Fruit fly (Drosophila melanogaster) whole organism, embryonic: Measurements from ENCODE around the gene alien.

Experiments
- Antp ChIP-seq: fragments of 200-800 bp; sonication (Bioruptor generic); optimal IDR thresholded peaks from 3 replicates; lab custom pipeline; 2016; ENCODE audit warnings: missing biosample characterization, missing genetic modification characterization
- CG10209 ChIP-seq: fragments of 200-800 bp; sonication (Bioruptor generic); optimal IDR thresholded peaks from 3 replicates; lab custom pipeline; 2017; ENCODE audit warnings: missing biosample characterization, mild to moderate bottlenecking, missing genetic modification characterization, missing genetic modification reagents
- CG10543 ChIP-seq: fragments of 200-800 bp; sonication (Bioruptor generic); optimal IDR thresholded peaks from 3 replicates; lab custom pipeline; 2017; ENCODE audit warnings: missing biosample characterization, mild to moderate bottlenecking, missing genetic modification characterization, moderate library complexity
- CG10959 ChIP-seq: fragments of 200-800 bp; sonication (Bioruptor generic); IDR thresholded peaks from 2 replicates; pipeline ENCODE4 v1.3.6; 2022; ENCODE audit warnings: missing biosample characterization, missing genetic modification characterization
- CG12219 ChIP-seq: fragments of 200-800 bp; sonication (Bioruptor generic); optimal IDR thresholded peaks from 3 replicates; lab custom pipeline; 2018; ENCODE audit warnings: missing biosample characterization, mild to moderate bottlenecking, missing genetic modification characterization
- CG1233 ChIP-seq: fragments of 200-800 bp; sonication (Bioruptor generic); optimal IDR thresholded peaks from 4 replicates; lab custom pipeline; 2018; ENCODE audit warnings: missing biosample characterization, mild to moderate bottlenecking, missing genetic modification characterization
- CG13287 ChIP-seq: fragments of 200-800 bp; sonication (Bioruptor generic); IDR thresholded peaks from 2 replicates; pipeline ENCODE4 v1.3.6; 2022; ENCODE audit warnings: missing biosample characterization, missing genetic modification characterization; ENCODE audit not compliant: partially characterized antibody
- CG13296 ChIP-seq: fragments of 200-800 bp; sonication (Bioruptor generic); optimal IDR thresholded peaks from 3 replicates; lab custom pipeline; 2018; ENCODE audit warnings: missing biosample characterization, mild to moderate bottlenecking, missing genetic modification characterization
- CG14667 ChIP-seq: fragments of 200-800 bp; sonication (Bioruptor generic); IDR thresholded peaks from 2 replicates; pipeline ENCODE4 v1.3.6; 2022; ENCODE audit warnings: missing biosample characterization, missing genetic modification characterization
- CG1529 ChIP-seq: fragments of 200-800 bp; sonication (Bioruptor generic); optimal IDR thresholded peaks from 3 replicates; lab custom pipeline; 2018; ENCODE audit warnings: missing biosample characterization, missing genetic modification characterization
- CG16863 ChIP-seq: fragments of 200-800 bp; sonication (Bioruptor generic); optimal IDR thresholded peaks from 3 replicates; lab custom pipeline; 2016; ENCODE audit warnings: missing biosample characterization, missing genetic modification characterization
- CG18619 ChIP-seq: fragments of 200-800 bp; sonication (Bioruptor generic); optimal IDR thresholded peaks from 3 replicates; lab custom pipeline; 2017; ENCODE audit warnings: missing biosample characterization, mild to moderate bottlenecking, missing genetic modification characterization
- CG2120 ChIP-seq: fragments of 200-800 bp; sonication (Bioruptor generic); optimal IDR thresholded peaks from 3 replicates; lab custom pipeline; 2016; ENCODE audit warnings: missing biosample characterization, missing genetic modification characterization
- CG3065 ChIP-seq: fragments of 200-800 bp; sonication (Bioruptor generic); optimal IDR thresholded peaks from 2 replicates; lab custom pipeline; 2016; ENCODE audit warnings: missing biosample characterization, missing genetic modification characterization
- CG31224 ChIP-seq: fragments of 200-800 bp; sonication (Bioruptor generic); IDR thresholded peaks from 2 replicates; pipeline ENCODE4 v1.3.6; 2022; ENCODE audit warnings: missing biosample characterization, missing genetic modification characterization
- CG31388 ChIP-seq: fragments of 200-800 bp; sonication (Bioruptor generic); optimal IDR thresholded peaks from 2 replicates; lab custom pipeline; 2016; ENCODE audit warnings: missing biosample characterization, missing genetic modification characterization
- CG5245 ChIP-seq: fragments of 200-800 bp; sonication (Bioruptor generic); optimal IDR thresholded peaks from 3 replicates; lab custom pipeline; 2016; ENCODE audit warnings: missing biosample characterization, missing genetic modification characterization
- CG6765 ChIP-seq: fragments of 200-800 bp; sonication (Bioruptor generic); optimal IDR thresholded peaks from 3 replicates; lab custom pipeline; 2017; ENCODE audit warnings: missing biosample characterization, mild to moderate bottlenecking, missing genetic modification characterization
- CG7963 ChIP-seq: fragments of 200-800 bp; sonication (Bioruptor generic); IDR thresholded peaks from 3 replicates; pipeline ENCODE4 v1.3.6; 2022; ENCODE audit warnings: missing biosample characterization, missing genetic modification characterization; ENCODE audit not compliant: partially characterized antibody
- CkIIα-i1 ChIP-seq: fragments of 200-800 bp; sonication (Bioruptor generic); IDR thresholded peaks from 2 replicates; pipeline ENCODE4 v1.3.6; 2022; ENCODE audit warnings: missing biosample characterization, missing genetic modification characterization
- CoRest ChIP-seq: fragments of 200-800 bp; sonication (Bioruptor generic); optimal IDR thresholded peaks from 3 replicates; lab custom pipeline; 2018; ENCODE audit warnings: missing biosample characterization, mild to moderate bottlenecking, missing genetic modification characterization, moderate library complexity
- Dip2 ChIP-seq: fragments of 200-800 bp; sonication (Bioruptor generic); IDR thresholded peaks from 2 replicates; pipeline ENCODE4 v1.3.6; 2022; ENCODE audit warnings: missing biosample characterization, missing genetic modification characterization
- Elba2 ChIP-seq: fragments of 200-800 bp; sonication (Bioruptor generic); optimal IDR thresholded peaks from 3 replicates; lab custom pipeline; 2016; ENCODE audit warnings: missing biosample characterization, missing genetic modification characterization
- Hr39 ChIP-seq: fragments of >200 bp; optimal IDR thresholded peaks from 2 replicates; lab custom pipeline; 2017
- Meics ChIP-seq: fragments of 200-800 bp; sonication (Bioruptor generic); optimal IDR thresholded peaks from 2 replicates; lab custom pipeline; 2017; ENCODE audit warnings: missing biosample characterization, mild to moderate bottlenecking, missing genetic modification characterization
- Mes4 ChIP-seq: fragments of 200-800 bp; sonication (Bioruptor generic); optimal IDR thresholded peaks from 2 replicates; lab custom pipeline; 2016; ENCODE audit warnings: missing biosample characterization, missing genetic modification characterization
- NC2β ChIP-seq: fragments of 200-800 bp; sonication (Bioruptor generic); optimal IDR thresholded peaks from 2 replicates; lab custom pipeline; 2016; ENCODE audit warnings: missing biosample characterization, missing genetic modification characterization
- Nf-YC ChIP-seq: fragments of 200-800 bp; optimal IDR thresholded peaks from 3 replicates; lab custom pipeline; 2019; ENCODE audit warnings: missing biosample characterization, mild to moderate bottlenecking, missing genetic modification characterization, moderate library complexity
- Opbp ChIP-seq: fragments of 200-800 bp; sonication (Bioruptor generic); IDR thresholded peaks from 3 replicates; pipeline ENCODE4 v1.3.6; 2022; ENCODE audit warnings: missing biosample characterization, missing genetic modification characterization; ENCODE audit not compliant: partially characterized antibody
- Sry-δ ChIP-seq: fragments of 200-800 bp; sonication (Bioruptor generic); optimal IDR thresholded peaks from 2 replicates; lab custom pipeline; 2016; ENCODE audit warnings: missing biosample characterization, missing genetic modification characterization
- Xbp1 ChIP-seq: fragments of 200-800 bp; sonication (Bioruptor generic); optimal IDR thresholded peaks from 3 replicates; lab custom pipeline; 2016; ENCODE audit warnings: missing biosample characterization, mild to moderate bottlenecking, missing genetic modification characterization
- caup ChIP-seq: fragments of 200-800 bp; sonication (Bioruptor generic); optimal IDR thresholded peaks from 3 replicates; lab custom pipeline; 2017; ENCODE audit warnings: missing biosample characterization, mild to moderate bottlenecking, missing genetic modification characterization, moderate library complexity; ENCODE audit not compliant: severe bottlenecking
- chif ChIP-seq, 2 experiments: fragments of 200-800 bp; sonication (Bioruptor generic); optimal IDR thresholded peaks; 3 replicates each; lab custom pipeline; 2016; ENCODE audit warnings: missing biosample characterization in 2 of 2, missing genetic modification characterization in 2 of 2
- crc ChIP-seq: fragments of 200-800 bp; sonication (Bioruptor generic); optimal IDR thresholded peaks from 2 replicates; lab custom pipeline; 2016; ENCODE audit warnings: missing biosample characterization, missing genetic modification characterization
- dmrt99B ChIP-seq: fragments of 200-800 bp; sonication (Bioruptor generic); optimal IDR thresholded peaks from 2 replicates; lab custom pipeline; 2018; ENCODE audit warnings: missing biosample characterization, mild to moderate bottlenecking, missing genetic modification characterization, moderate library complexity
- emc ChIP-seq: fragments of 200-800 bp; sonication (Bioruptor generic); optimal IDR thresholded peaks from 2 replicates; lab custom pipeline; 2016; ENCODE audit warnings: missing biosample characterization, missing genetic modification characterization
- ewg ChIP-seq: fragments of 200-800 bp; sonication (Bioruptor generic); optimal IDR thresholded peaks from 3 replicates; lab custom pipeline; 2017; ENCODE audit warnings: mild to moderate bottlenecking, missing biosample characterization, missing genetic modification reagents, missing genetic modification characterization
- fu2 ChIP-seq: fragments of 200-800 bp; sonication (Bioruptor generic); optimal IDR thresholded peaks from 2 replicates; lab custom pipeline; 2016; ENCODE audit warnings: missing biosample characterization, missing genetic modification characterization
- gcm2 ChIP-seq: fragments of 200-800 bp; sonication (Bioruptor generic); optimal IDR thresholded peaks from 2 replicates; lab custom pipeline; 2016; ENCODE audit warnings: missing biosample characterization, missing genetic modification characterization
- h ChIP-seq: fragments of >200 bp; optimal IDR thresholded peaks from 2 replicates; lab custom pipeline; 2017
- hb ChIP-seq: fragments of 200-800 bp; sonication (Bioruptor generic); IDR thresholded peaks from 3 replicates; pipeline ENCODE4 v1.3.6; 2022; ENCODE audit warnings: missing biosample characterization, missing genetic modification characterization; ENCODE audit not compliant: partially characterized antibody
- lilli ChIP-seq: fragments of 200-800 bp; sonication (Bioruptor generic); optimal IDR thresholded peaks from 3 replicates; lab custom pipeline; 2016; ENCODE audit warnings: missing biosample characterization, missing genetic modification characterization
- prd ChIP-seq, 3 experiments: fragments of >200 bp in 2 of 3; fragments of 200-800 bp in 1 of 3; sonication (Bioruptor generic) in 1 of 3; optimal IDR thresholded peaks in 2 of 3; IDR thresholded peaks in 1 of 3; 2 replicates in 2 of 3; 3 replicates in 1 of 3; pipeline versions ENCODE4 v1.3.6 to Lab custom; 2017 to 2022; ENCODE audit warnings: missing biosample characterization in 1 of 3, missing genetic modification characterization in 1 of 3
- salm ChIP-seq: fragments of 200-800 bp; sonication (Bioruptor generic); optimal IDR thresholded peaks from 2 replicates; lab custom pipeline; 2018; ENCODE audit warnings: missing biosample characterization, mild to moderate bottlenecking, missing genetic modification characterization
- sc ChIP-seq, 3 experiments: fragments of >200 bp in 2 of 3; fragments of 200-800 bp in 1 of 3; sonication (Bioruptor generic) in 1 of 3; optimal IDR thresholded peaks; 2 replicates in 2 of 3; 3 replicates in 1 of 3; lab custom pipeline; 2017; ENCODE audit warnings: mild to moderate bottlenecking in 1 of 3, missing biosample characterization in 1 of 3, missing genetic modification characterization in 1 of 3, missing genetic modification reagents in 1 of 3
- schlank ChIP-seq: fragments of 200-800 bp; sonication (Bioruptor generic); optimal IDR thresholded peaks from 2 replicates; lab custom pipeline; 2018; ENCODE audit warnings: missing biosample characterization, mild to moderate bottlenecking, missing genetic modification characterization
- sima ChIP-seq: fragments of 200-800 bp; sonication (Bioruptor generic); optimal IDR thresholded peaks from 2 replicates; lab custom pipeline; 2016; ENCODE audit warnings: missing biosample characterization, missing genetic modification characterization
- tup ChIP-seq: fragments of 200-800 bp; sonication (Bioruptor generic); optimal IDR thresholded peaks from 2 replicates; lab custom pipeline; 2016; ENCODE audit warnings: missing biosample characterization, mild to moderate bottlenecking, missing genetic modification characterization, moderate library complexity

Gene alien

DNA sequence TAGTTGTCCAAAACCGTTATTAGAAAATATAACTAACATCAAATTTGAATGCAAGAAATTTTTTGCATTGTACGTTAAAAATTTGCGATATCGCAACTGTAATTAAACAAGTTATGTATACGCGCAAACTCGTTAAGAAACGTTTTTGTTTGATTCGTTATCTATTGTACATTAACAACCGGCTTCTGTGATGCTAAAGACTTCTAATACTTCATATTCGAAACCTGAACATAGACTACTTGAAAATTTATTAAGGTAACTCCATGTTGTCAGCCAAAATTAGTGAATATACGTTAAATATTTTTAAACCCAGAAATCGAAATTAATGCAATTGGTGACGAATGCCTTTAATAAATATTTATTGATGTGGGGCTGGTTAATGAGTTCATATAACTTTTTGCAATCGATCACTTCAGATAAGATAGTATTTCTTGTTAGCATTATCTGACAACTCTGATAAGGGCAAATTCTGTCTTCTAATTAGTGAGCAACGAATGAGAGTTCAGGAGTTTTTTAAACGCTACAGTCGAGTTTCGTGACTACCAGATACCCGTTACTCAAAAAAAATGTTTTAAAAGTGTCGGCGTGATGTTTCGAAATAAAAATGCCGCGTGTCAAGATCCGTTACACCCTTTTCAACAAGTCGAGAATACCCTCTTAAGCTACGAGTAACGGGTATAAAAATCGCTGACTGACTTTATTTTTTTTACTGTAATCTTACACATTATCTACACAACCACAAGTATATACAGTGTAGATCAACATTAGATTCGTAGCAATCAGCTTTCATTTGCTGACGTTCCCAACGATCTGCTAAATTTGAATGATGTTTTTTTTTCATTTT lies 44.8 kb downstream of the alien start (continued):
- TF ChIP-seq CG12219 (GFP tag; lab: Kevin White, UChicago), result peak; percentile 30
- no peak for TF ChIP-seq emc (GFP tag; lab: Kevin White, UChicago)
- TF ChIP-seq CG14667, result no peak
- TF ChIP-seq crc (GFP tag; lab: Kevin White, UChicago), result no peak
- peak; percentile 11 for TF ChIP-seq gcm2 (GFP tag; lab: Kevin White, UChicago)
- no peak for TF ChIP-seq CG10959
- TF ChIP-seq salm (tag; lab: Kevin White, UChicago), result no peak
- TF ChIP-seq CG6765 (GFP tag; lab: Kevin White, UChicago), result no peak
- TF ChIP-seq prd (optimal IDR thresholded peaks at IDR 0.05; lab: Kevin White, UChicago), result no peak
- peak; percentile 62; the same call in 2 of the 3 replicates for TF ChIP-seq prd (GFP tag; IDR thresholded peaks at IDR 0.05; lab: Robert Waterston, UW)
- TF ChIP-seq fu2, result peak; percentile 9
- TF ChIP-seq CG5245, result no peak
- TF ChIP-seq CG1529, result no peak
- TF ChIP-seq CG10543 (GFP tag; lab: Kevin White, UChicago), result no peak
- peak; percentile 30 for TF ChIP-seq CoRest (tag; lab: Kevin White, UChicago)
- peak; percentile 68 for TF ChIP-seq lilli (GFP tag; lab: Kevin White, UChicago)
- no peak for TF ChIP-seq CkIIα-i1
- no peak for TF ChIP-seq tup (GFP tag; lab: Kevin White, UChicago)
- peak; percentile 46; the same call in 1 of the 2 replicates for TF ChIP-seq CG13287 (GFP tag; lab: Robert Waterston, UW)
- TF ChIP-seq Xbp1 (GFP tag; lab: Kevin White, UChicago), result peak; percentile 28
- TF ChIP-seq sc (optimal IDR thresholded peaks at IDR 0.05; lab: Kevin White, UChicago), result no peak
- TF ChIP-seq sc (GFP tag; optimal IDR thresholded peaks at IDR 0.05; lab: Kevin White, UChicago), result no peak
- peak; percentile 5 for TF ChIP-seq schlank (tag; lab: Kevin White, UChicago)
- peak; percentile 37 for TF ChIP-seq dmrt99B (tag; lab: Kevin White, UChicago)
- no peak for TF ChIP-seq Nf-YC (tag; lab: Kevin White, UChicago)
- TF ChIP-seq caup, result peak; percentile 38
- peak; percentile 14 for TF ChIP-seq CG10209
- TF ChIP-seq Dip2 (GFP tag; lab: Robert Waterston, UW), result no peak
- TF ChIP-seq Elba2 (GFP tag; lab: Kevin White, UChicago), result peak; percentile 26
- no peak for TF ChIP-seq CG1233
- TF ChIP-seq sima, result no peak
- TF ChIP-seq Mes4 (GFP tag; lab: Kevin White, UChicago), result peak; percentile 30
- peak; percentile 6 for TF ChIP-seq CG16863 (GFP tag; lab: Kevin White, UChicago)
- no peak; the same call in 2 of the 3 replicates for TF ChIP-seq hb
- TF ChIP-seq CG7963 (GFP tag; lab: Robert Waterston, UW), result 0 out of 3 replicates have a peak, but pooled peaks have one; percentile 18
- TF ChIP-seq Opbp (GFP tag; lab: Robert Waterston, UW), result peak; percentile 76; the same call in 2 of the 3 replicates
- peak; percentile 30 for TF ChIP-seq CG3065 (GFP tag; lab: Kevin White, UChicago)
- TF ChIP-seq h (lab: Kevin White, UChicago), result no peak
- TF ChIP-seq CG13296 (GFP tag; lab: Kevin White, UChicago), result peak; percentile 7
- peak; percentile 42 for TF ChIP-seq NC2β (GFP tag; lab: Kevin White, UChicago)
- no peak for TF ChIP-seq ewg (GFP tag; lab: Kevin White, UChicago)
- 0 out of 2 replicates have a peak, but pooled peaks have one; percentile 36 for TF ChIP-seq CG31224 (GFP tag; lab: Robert Waterston, UW)
- TF ChIP-seq Antp (GFP tag; lab: Kevin White, UChicago), result peak; percentile 49
- no peak for TF ChIP-seq Hr39 (lab: Kevin White, UChicago)
- TF ChIP-seq Sry-δ (GFP tag; lab: Kevin White, UChicago), result peak; percentile 10
- no peak for TF ChIP-seq CG31388 (GFP tag; lab: Kevin White, UChicago)
- peak in 1 of 2 experiments; percentile 52 for TF ChIP-seq chif (GFP tag; optimal IDR thresholded peaks at IDR 0.05; lab: Kevin White, UChicago)
- peak; percentile 72 for TF ChIP-seq CG2120 (GFP tag; lab: Kevin White, UChicago)
- TF ChIP-seq Meics (GFP tag; lab: Kevin White, UChicago), result peak; percentile 77
- TF ChIP-seq CG18619, result peak; percentile 22
